Worm (Caenorhabditis elegans): Measurements from ENCODE around the gene copd-1.

DNA sequence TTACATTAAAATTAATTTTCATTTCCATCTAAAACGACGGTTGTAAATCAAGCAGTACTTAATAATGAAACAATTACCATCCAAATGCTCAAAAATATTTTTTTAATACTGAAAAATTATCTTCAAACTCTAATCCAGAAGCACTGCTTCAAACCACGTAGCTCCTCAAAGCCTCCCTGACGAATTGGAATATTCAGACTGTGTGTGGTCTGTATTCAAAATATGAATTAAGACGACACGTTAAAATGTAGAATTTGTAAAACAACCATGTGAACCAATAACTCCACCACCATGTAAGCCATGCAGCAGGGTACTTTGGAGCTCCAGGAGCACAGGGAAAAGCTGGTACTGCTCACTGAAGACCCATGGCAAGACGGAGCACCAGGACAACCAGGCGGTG is 45.4 kb downstream of the copd-1 start, which contains the start of gene F27B3.8:
- TF ChIP-seq ets-4 (tag; optimal IDR thresholded peaks at IDR 0.05) = no peak
- no peak for TF ChIP-seq fkh-6 (tag; optimal IDR thresholded peaks at IDR 0.05)
- no peak for TF ChIP-seq zip-5 (tag; optimal IDR thresholded peaks at IDR 0.05)
- TF ChIP-seq hlh-30 (tag; optimal IDR thresholded peaks at IDR 0.05; ENCODE audit: insufficient read depth) = no peak
- no peak for TF ChIP-seq nfya-1 (tag; optimal IDR thresholded peaks at IDR 0.05)
- no peak for TF ChIP-seq ceh-48 (tag; optimal IDR thresholded peaks at IDR 0.05)
- TF ChIP-seq dve-1 (tag; optimal IDR thresholded peaks at IDR 0.05) = no peak
- no peak for TF ChIP-seq dmd-4 (tag; optimal IDR thresholded peaks at IDR 0.05; ENCODE audit: borderline replicate concordance)
- no peak for TF ChIP-seq lin-11 (tag; optimal IDR thresholded peaks at IDR 0.05)
- TF ChIP-seq hlh-13 (GFP tag; optimal IDR thresholded peaks at IDR 0.05) = no peak
